Fruit fly (Drosophila melanogaster): Measurements from ENCODE around the gene Pomp.

DNA sequence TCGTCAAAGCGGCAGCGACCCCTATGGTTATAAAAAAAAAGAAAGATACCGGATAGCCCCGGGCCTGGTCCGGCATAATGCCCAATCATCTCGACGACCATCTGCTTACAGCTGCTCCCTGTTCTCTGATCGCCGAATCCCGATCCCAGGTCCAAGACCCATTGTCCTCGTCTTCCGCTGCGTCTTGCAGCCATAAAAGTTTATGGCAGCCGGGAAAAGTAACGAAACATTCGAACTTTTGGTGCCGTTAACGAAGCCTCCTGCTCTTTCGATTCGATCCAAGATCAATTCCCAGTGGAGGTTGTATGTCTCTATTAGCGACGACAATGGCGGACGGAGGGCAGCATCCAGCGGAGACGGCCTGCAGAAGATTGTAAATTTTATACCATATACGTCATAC, 2.1 kb upstream of the Pomp start:
- no peak for TF ChIP-seq CG18619 (GFP tag; optimal IDR thresholded peaks at IDR 0.05)
- no peak for TF ChIP-seq PHDP (tag; optimal IDR thresholded peaks at IDR 0.05)
- no peak for TF ChIP-seq CG34422 (GFP tag; IDR thresholded peaks at IDR 0.05)
- no peak for TF ChIP-seq dm (GFP tag; optimal IDR thresholded peaks at IDR 0.05)
- TF ChIP-seq CG13775 (GFP tag; optimal IDR thresholded peaks at IDR 0.05), result no peak
- TF ChIP-seq psq (GFP tag; optimal IDR thresholded peaks at IDR 0.05), result no peak
- no peak for TF ChIP-seq HLH3B (GFP tag; IDR thresholded peaks at IDR 0.05)
- no peak for TF ChIP-seq CG2678 (tag; optimal IDR thresholded peaks at IDR 0.05)
- no peak for TF ChIP-seq Abd-B (GFP tag; optimal IDR thresholded peaks at IDR 0.05)
- no peak for TF ChIP-seq CG8388 (GFP tag; optimal IDR thresholded peaks at IDR 0.05)
- TF ChIP-seq CG12299 (tag; optimal IDR thresholded peaks at IDR 0.05), result no peak
